Fruit fly (Drosophila melanogaster): Measurements from ENCODE around the gene CG34161.

Gene CG34161

dm6 chr2L:10543992-10544391 is 37.5 kb downstream of the CG34161 start (continued):
- TF ChIP-seq Sox100B (GFP tag; optimal IDR thresholded peaks at IDR 0.05) = no peak
- peak; percentile 58 for TF ChIP-seq row (GFP tag; IDR thresholded peaks at IDR 0.05)
- peak; percentile 13 for TF ChIP-seq phol (tag; optimal IDR thresholded peaks at IDR 0.05)
- TF ChIP-seq CG13775 (GFP tag; optimal IDR thresholded peaks at IDR 0.05) = no peak
- TF ChIP-seq dmrt99B (tag; optimal IDR thresholded peaks at IDR 0.05) = peak; percentile 10
- no peak for TF ChIP-seq cato (GFP tag; optimal IDR thresholded peaks at IDR 0.05; ENCODE audit: borderline replicate concordance)
- TF ChIP-seq Side (GFP tag; optimal IDR thresholded peaks at IDR 0.05) = no peak
- no peak for TF ChIP-seq pfk (GFP tag; optimal IDR thresholded peaks at IDR 0.05)
- TF ChIP-seq mld (GFP tag; IDR thresholded peaks at IDR 0.05; ENCODE audit: partially characterized antibody) = no peak
- no peak for TF ChIP-seq CG18599 (GFP tag; optimal IDR thresholded peaks at IDR 0.05)
- no peak for TF ChIP-seq Max (GFP tag; optimal IDR thresholded peaks at IDR 0.05)
- TF ChIP-seq CG32767 (GFP tag; IDR thresholded peaks at IDR 0.05) = no peak
- TF ChIP-seq CG9215 (GFP tag; IDR thresholded peaks at IDR 0.05) = no peak
- no peak for TF ChIP-seq MTF-1 (GFP tag; optimal IDR thresholded peaks at IDR 0.05; ENCODE audit: borderline replicate concordance)
- TF ChIP-seq trem (tag; optimal IDR thresholded peaks at IDR 0.05) = no peak
- no peak for TF ChIP-seq CG10147 (GFP tag; optimal IDR thresholded peaks at IDR 0.05)
- TF ChIP-seq grau (tag; optimal IDR thresholded peaks at IDR 0.05) = peak; percentile 5
- no peak for TF ChIP-seq CG4404 (GFP tag; IDR thresholded peaks at IDR 0.05)
- TF ChIP-seq cad (GFP tag; optimal IDR thresholded peaks at IDR 0.05) = no peak
- TF ChIP-seq Ravus (GFP tag; IDR thresholded peaks at IDR 0.05) = no peak
- no peak for TF ChIP-seq Meics (GFP tag; optimal IDR thresholded peaks at IDR 0.05)
- no peak for TF ChIP-seq CG9727 (GFP tag; optimal IDR thresholded peaks at IDR 0.05)
- TF ChIP-seq pros (GFP tag; optimal IDR thresholded peaks at IDR 0.05) = no peak
- no peak for TF ChIP-seq pita (GFP tag; optimal IDR thresholded peaks at IDR 0.05)
- no peak for TF ChIP-seq ems (GFP tag; optimal IDR thresholded peaks at IDR 0.05)
- no peak for TF ChIP-seq p53 (GFP tag; optimal IDR thresholded peaks at IDR 0.05)
- no peak for TF ChIP-seq sna (GFP tag; IDR thresholded peaks at IDR 0.05; ENCODE audit: partially characterized antibody)
- TF ChIP-seq B-H1 (GFP tag; IDR thresholded peaks at IDR 0.05) = no peak
- TF ChIP-seq D19A (tag; optimal IDR thresholded peaks at IDR 0.05) = peak; percentile 55
- no peak for TF ChIP-seq zen2 (GFP tag; IDR thresholded peaks at IDR 0.05; ENCODE audit: partially characterized antibody)
- no peak for TF ChIP-seq Deaf1 (tag; optimal IDR thresholded peaks at IDR 0.05)

- TF ChIP-seq CG8388 (GFP tag; optimal IDR thresholded peaks at IDR 0.05) = peak; percentile 74
- no peak for TF ChIP-seq aop (GFP tag; IDR thresholded peaks at IDR 0.05)
- TF ChIP-seq jumu (GFP tag; optimal IDR thresholded peaks at IDR 0.05) = no peak
- peak; percentile 21 for TF ChIP-seq CG1233 (GFP tag; optimal IDR thresholded peaks at IDR 0.05)
- peak in 1 of 2 experiments; percentile 46 for TF ChIP-seq Hr51 (GFP tag; optimal IDR thresholded peaks at IDR 0.05)
- no peak for TF ChIP-seq NK7.1 (GFP tag; optimal IDR thresholded peaks at IDR 0.05)
- no peak for TF ChIP-seq ase (GFP tag; IDR thresholded peaks at IDR 0.05)
- no peak for TF ChIP-seq cas (GFP tag; IDR thresholded peaks at IDR 0.05)
- TF ChIP-seq Optix (GFP tag; IDR thresholded peaks at IDR 0.05) = no peak
- peak; percentile 82 for TF ChIP-seq Blimp-1 (GFP tag; optimal IDR thresholded peaks at IDR 0.05)
- TF ChIP-seq Ets65A (GFP tag) = peak; percentile 88
- TF ChIP-seq lab (GFP tag; optimal IDR thresholded peaks at IDR 0.05) = no peak
- TF ChIP-seq Scr (GFP tag; IDR thresholded peaks at IDR 0.05; ENCODE audit: partially characterized antibody) = no peak
- no peak for TF ChIP-seq hth (optimal IDR thresholded peaks at IDR 0.05)
- no peak for TF ChIP-seq Bdp1 (GFP tag; optimal IDR thresholded peaks at IDR 0.05)
- no peak for TF ChIP-seq CG11247 (GFP tag; IDR thresholded peaks at IDR 0.05)
- TF ChIP-seq CG6654 (GFP tag; optimal IDR thresholded peaks at IDR 0.05) = no peak
- TF ChIP-seq CG9609 (GFP tag; optimal IDR thresholded peaks at IDR 0.05) = no peak
- no peak for TF ChIP-seq tna (GFP tag; IDR thresholded peaks at IDR 0.05; ENCODE audit: partially characterized antibody)
- peak; percentile 74 for TF ChIP-seq sens (GFP tag)
- TF ChIP-seq CG17829 (tag; optimal IDR thresholded peaks at IDR 0.05) = peak; percentile 78
Observed at dm6 chr2L:10543048-10543752, 38.3 kb downstream of the CG34161 start.

Measured in whole organism, embryonic.